Worm (Caenorhabditis elegans) whole organism, dauer: ENCODE data around the gene C56A3.6.

ENCODE experiments used
- unc-62 ChIP-seq: sonication (generic microtip); optimal IDR thresholded peaks from 2 replicates; lab custom pipeline; 2017; ENCODE audit warnings: missing biosample characterization, missing genetic modification reagents, missing genetic modification characterization

Gene C56A3.6

ce11 chrV:13565197-13565596, 9.0 kb upstream of the C56A3.6 start:
- TF ChIP-seq unc-62 (GFP tag; lab: Kevin White, UChicago): no peak

- no peak for TF ChIP-seq unc-62 (GFP tag; lab: Kevin White, UChicago)
Observed at ce11 chrV:13563841-13564240, 7.6 kb upstream of the C56A3.6 start, which contains the start of gene grl-17. Gene grl-17, minus strand, starts transcription at chrV:13563941.

- TF ChIP-seq unc-62 (GFP tag; lab: Kevin White, UChicago): no peak
Observed at ce11 chrV:13562748-13563147, 6.6 kb upstream of the C56A3.6 start.

DNA sequence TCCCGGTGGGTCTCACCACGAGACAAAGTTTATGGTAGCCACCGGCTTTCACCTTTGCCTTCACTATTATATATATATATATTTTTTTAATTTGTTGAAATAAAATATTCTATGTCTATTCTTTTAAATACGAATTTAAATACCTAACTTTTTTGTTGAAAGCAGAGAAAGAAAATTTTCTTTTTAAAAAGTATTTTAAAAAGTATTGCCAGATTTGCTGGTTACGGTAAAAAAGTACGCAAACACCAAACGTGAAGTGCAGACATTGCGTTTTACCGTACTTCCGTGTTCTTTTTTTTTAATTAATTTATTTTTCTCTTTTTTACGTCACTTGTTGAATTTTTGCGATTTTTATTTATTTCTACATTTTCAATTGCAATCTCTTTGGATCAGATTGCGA, 3.8 kb upstream of the C56A3.6 start, which contains the start of gene C56A3.8:
Gene C56A3.8, plus strand, starts transcription at position 301 of the 400 bp plus-strand sequence.
- no peak for TF ChIP-seq unc-62 (GFP tag; lab: Kevin White, UChicago)

- no peak for TF ChIP-seq unc-62 (GFP tag; lab: Kevin White, UChicago)
Observed at ce11 chrV:13556746-13557145, 549 bp upstream of the C56A3.6 start, which contains the start of gene cav-2. Gene cav-2, plus strand, starts transcription at chrV:13557104.

- TF ChIP-seq unc-62 (GFP tag; lab: Kevin White, UChicago): no peak
Observed at ce11 chrV:13551601-13552000, 4.6 kb downstream of the C56A3.6 start, which contains the start of the genes C56A3.4 and C56A3.5. Gene C56A3.4, minus strand, starts transcription at chrV:13551754. Gene C56A3.5, plus strand, starts transcription at chrV:13551967.

DNA sequence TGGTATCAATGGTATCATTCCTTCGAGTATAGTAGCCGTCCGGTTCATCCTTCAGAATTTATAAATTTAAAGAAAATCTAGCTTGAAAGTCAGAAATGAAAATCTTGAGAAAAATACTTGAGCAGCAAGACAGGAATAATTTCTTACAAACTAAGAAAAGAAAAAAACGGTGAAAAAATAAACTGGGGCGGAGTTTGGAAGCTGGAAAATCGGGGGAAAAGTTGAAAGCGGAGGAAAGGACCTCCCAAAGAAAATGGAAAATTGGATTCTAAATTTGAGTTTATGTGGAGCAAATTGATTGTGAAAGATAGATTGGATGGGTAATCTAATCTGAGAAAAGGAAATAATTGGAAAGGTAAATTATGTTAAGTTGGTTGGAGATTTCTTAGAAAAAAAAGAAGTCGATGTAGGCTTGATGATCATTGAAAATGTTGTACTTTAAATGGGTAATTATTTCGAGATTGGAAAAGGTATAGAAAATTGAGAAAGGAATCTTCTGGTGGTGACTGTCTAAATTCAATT, 20.1 kb downstream of the C56A3.6 start, which contains the start of gene frpr-5:
Gene frpr-5, minus strand, starts transcription at position 51 of the 522 bp plus-strand sequence.
- TF ChIP-seq unc-62 (GFP tag; lab: Kevin White, UChicago): no peak

DNA sequence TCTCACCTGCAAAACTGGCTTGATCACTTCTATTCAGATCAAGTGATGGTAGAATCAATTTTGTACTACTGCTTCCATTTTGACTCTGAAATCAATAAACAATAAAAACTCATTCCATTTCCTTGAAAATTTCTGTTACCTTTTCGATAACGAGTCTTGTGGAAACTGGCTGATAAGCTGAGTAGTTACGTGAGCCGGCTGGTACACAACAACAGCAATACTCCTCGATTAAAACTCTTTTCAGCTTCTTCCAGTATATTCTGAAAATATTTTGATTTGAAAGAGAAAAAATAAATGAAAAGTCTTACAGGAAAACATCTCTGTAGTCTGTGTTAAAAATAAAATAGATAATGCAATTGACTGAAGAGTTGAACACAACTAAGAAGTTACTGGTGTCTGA, 23.7 kb downstream of the C56A3.6 start:
- no peak for TF ChIP-seq unc-62 (GFP tag; lab: Kevin White, UChicago)

ce11 chrV:13530698-13531097, 25.5 kb downstream of the C56A3.6 start, which contains the start of gene ttr-44:
Gene ttr-44, minus strand, starts transcription at chrV:13530744.
- TF ChIP-seq unc-62 (GFP tag; lab: Kevin White, UChicago): no peak

- TF ChIP-seq unc-62 (GFP tag; lab: Kevin White, UChicago): no peak
Observed at ce11 chrV:13529165-13529564, 27.0 kb downstream of the C56A3.6 start.

- TF ChIP-seq unc-62 (GFP tag; lab: Kevin White, UChicago): no peak
Observed at ce11 chrV:13523194-13523593, 33.0 kb downstream of the C56A3.6 start, which contains the start of gene R11G10.3. Gene R11G10.3, plus strand, starts transcription at chrV:13523494.

ce11 chrV:13515115-13515514, 41.1 kb downstream of the C56A3.6 start, which contains the start of gene semi-1:
Gene semi-1, minus strand, starts transcription at chrV:13515215.
- TF ChIP-seq unc-62 (GFP tag; lab: Kevin White, UChicago): no peak

ce11 chrV:13512515-13512914, 43.7 kb downstream of the C56A3.6 start:
- TF ChIP-seq unc-62 (GFP tag; lab: Kevin White, UChicago): no peak

DNA sequence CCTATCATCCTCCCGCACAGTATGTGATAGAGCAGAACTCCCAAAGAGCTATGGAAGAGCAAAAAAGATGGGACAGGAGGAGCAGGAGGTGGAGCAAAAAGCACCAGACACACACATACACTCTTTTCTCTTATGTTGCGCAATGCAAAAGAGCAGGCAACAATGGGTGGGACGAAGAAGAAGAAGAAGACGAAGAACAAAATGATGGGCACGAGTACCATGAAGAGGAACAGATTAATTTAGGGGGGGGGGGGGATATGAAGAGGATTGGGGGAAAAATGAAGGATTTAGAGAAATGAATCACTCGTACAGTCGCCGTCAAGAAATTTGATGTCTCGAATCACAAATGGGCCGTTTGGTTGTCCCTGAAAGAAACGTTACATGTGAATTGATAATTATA, 44.6 kb downstream of the C56A3.6 start, which contains the start of gene avr-15:
Gene avr-15, minus strand, starts transcription at position 101 of the 400 bp plus-strand sequence.
- TF ChIP-seq unc-62 (GFP tag; lab: Kevin White, UChicago): no peak

ce11 chrV:13506321-13506720, 49.9 kb downstream of the C56A3.6 start, which contains the start of gene R11G10.4:
Gene R11G10.4, plus strand, starts transcription at chrV:13506621.
- no peak for TF ChIP-seq unc-62 (GFP tag; lab: Kevin White, UChicago)
